Worm (Caenorhabditis elegans) whole organism, mixed stage, embryonic: ENCODE measurements around the gene F13B12.4.

Source experiments
- M03D4.4 ChIP-seq: sonication (generic microtip); optimal IDR thresholded peaks from 2 replicates; lab custom pipeline; 2017; ENCODE audit warnings: mild to moderate bottlenecking, missing genetic modification characterization, missing compliant biosample characterization
- bed-3 ChIP-seq: fragments of 200-800 bp; sonication (Bioruptor generic); optimal IDR thresholded peaks from 3 replicates; lab custom pipeline; 2018; ENCODE audit warnings: mild to moderate bottlenecking, missing genetic modification characterization, moderate library complexity, missing compliant biosample characterization
- blmp-1 ChIP-seq: fragments of 150-350 bp; optimal IDR thresholded peaks from 2 replicates; lab custom pipeline; 2014; ENCODE audit warnings: missing biosample characterization, missing genetic modification characterization
- ceh-39 ChIP-seq: fragments of 150-350 bp; optimal IDR thresholded peaks from 2 replicates; lab custom pipeline; 2014; ENCODE audit warnings: missing biosample characterization, missing genetic modification characterization
- ceh-83 ChIP-seq: fragments of 200-800 bp; sonication (Bioruptor generic); optimal IDR thresholded peaks from 2 replicates; lab custom pipeline; 2018; ENCODE audit warnings: mild to moderate bottlenecking, missing genetic modification characterization, missing compliant biosample characterization
- ces-1 ChIP-seq: fragments of 150-350 bp; optimal IDR thresholded peaks from 2 replicates; lab custom pipeline; 2014; ENCODE audit warnings: missing biosample characterization, missing genetic modification reagents, missing genetic modification characterization
- cnd-1 ChIP-seq: fragments of 200-800 bp; sonication (Bioruptor generic); optimal IDR thresholded peaks from 2 replicates; lab custom pipeline; 2018; ENCODE audit warnings: mild to moderate bottlenecking, missing genetic modification characterization, missing compliant biosample characterization
- drap-1 ChIP-seq: fragments of 200-800 bp; sonication (Bioruptor generic); optimal IDR thresholded peaks from 3 replicates; lab custom pipeline; 2018; ENCODE audit warnings: mild to moderate bottlenecking, missing genetic modification characterization, missing compliant biosample characterization
- elt-1 ChIP-seq: sonication (generic microtip); optimal IDR thresholded peaks from 2 replicates; lab custom pipeline; 2017; ENCODE audit warnings: missing genetic modification characterization, mild to moderate bottlenecking, missing compliant biosample characterization, antibody characterized with exemption, moderate library complexity, borderline replicate concordance; ENCODE audit not compliant: insufficient read depth
- elt-3 ChIP-seq: fragments of 150-350 bp; optimal IDR thresholded peaks from 2 replicates; lab custom pipeline; 2014; ENCODE audit warnings: missing biosample characterization, missing genetic modification characterization
- flh-1 ChIP-seq: fragments of 200-800 bp; sonication (Bioruptor generic); optimal IDR thresholded peaks from 2 replicates; lab custom pipeline; 2018; ENCODE audit warnings: mild to moderate bottlenecking, missing genetic modification characterization, moderate library complexity, missing compliant biosample characterization
- ham-2 ChIP-seq: fragments of 200-800 bp; sonication (Bioruptor generic); optimal IDR thresholded peaks from 2 replicates; lab custom pipeline; 2018; ENCODE audit warnings: mild to moderate bottlenecking, missing genetic modification characterization, missing compliant biosample characterization
- hlh-1 ChIP-seq: fragments of 150-350 bp; optimal IDR thresholded peaks from 2 replicates; lab custom pipeline; 2014; ENCODE audit warnings: missing biosample characterization, missing genetic modification reagents, missing genetic modification characterization
- lin-13 ChIP-seq: fragments of 150-350 bp; optimal IDR thresholded peaks from 2 replicates; lab custom pipeline; 2014; ENCODE audit warnings: missing biosample characterization, missing genetic modification characterization
- lsy-2 ChIP-seq: fragments of 150-350 bp; optimal IDR thresholded peaks from 2 replicates; lab custom pipeline; 2014; ENCODE audit warnings: missing biosample characterization, missing genetic modification characterization
- mab-5 ChIP-seq: fragments of 150-350 bp; optimal IDR thresholded peaks from 2 replicates; lab custom pipeline; 2014; ENCODE audit warnings: missing biosample characterization, missing genetic modification characterization
- mep-1 ChIP-seq: fragments of 150-350 bp; optimal IDR thresholded peaks from 2 replicates; lab custom pipeline; 2017; ENCODE audit warnings: missing biosample characterization, missing genetic modification reagents, missing genetic modification characterization, inconsistent platforms
- nhr-12 ChIP-seq: fragments of 150-350 bp; optimal IDR thresholded peaks from 2 replicates; lab custom pipeline; 2014; ENCODE audit warnings: missing biosample characterization, missing genetic modification characterization
- nhr-2 ChIP-seq: fragments of 150-350 bp; optimal IDR thresholded peaks from 2 replicates; lab custom pipeline; 2014; ENCODE audit warnings: missing biosample characterization, missing genetic modification characterization
- nhr-237 ChIP-seq: fragments of 150-350 bp; optimal IDR thresholded peaks from 2 replicates; lab custom pipeline; 2014; ENCODE audit warnings: missing biosample characterization, missing genetic modification characterization
- nhr-28 ChIP-seq: fragments of 150-350 bp; optimal IDR thresholded peaks from 2 replicates; lab custom pipeline; 2014; ENCODE audit warnings: missing biosample characterization, missing genetic modification characterization
- nhr-76 ChIP-seq: sonication (generic microtip); optimal IDR thresholded peaks from 2 replicates; lab custom pipeline; 2017; ENCODE audit warnings: missing biosample characterization, missing genetic modification characterization
- pha-4 ChIP-seq: fragments of 150-350 bp; optimal IDR thresholded peaks from 2 replicates; lab custom pipeline; 2018; ENCODE audit warnings: missing biosample characterization, missing genetic modification reagents, missing genetic modification characterization
- sem-2 ChIP-seq: fragments of 200-800 bp; sonication (Bioruptor generic); optimal IDR thresholded peaks from 2 replicates; lab custom pipeline; 2018; ENCODE audit warnings: mild to moderate bottlenecking, missing genetic modification characterization, missing compliant biosample characterization
- snpc-4 ChIP-seq: fragments of 150-350 bp; optimal IDR thresholded peaks from 2 replicates; lab custom pipeline; 2014; ENCODE audit warnings: missing biosample characterization, missing genetic modification characterization
- sptf-1 ChIP-seq: sonication (generic microtip); optimal IDR thresholded peaks from 2 replicates; lab custom pipeline; 2017; ENCODE audit warnings: mild to moderate bottlenecking, missing genetic modification characterization, moderate library complexity, missing compliant biosample characterization
- tbx-8 ChIP-seq: fragments of 200-800 bp; sonication (Bioruptor generic); optimal IDR thresholded peaks from 2 replicates; lab custom pipeline; 2018; ENCODE audit warnings: mild to moderate bottlenecking, missing genetic modification characterization, moderate library complexity, missing compliant biosample characterization
- unc-120 ChIP-seq: sonication (generic microtip); optimal IDR thresholded peaks from 2 replicates; lab custom pipeline; 2017; ENCODE audit warnings: missing genetic modification characterization, missing compliant biosample characterization; ENCODE audit not compliant: poor library complexity, severe bottlenecking
- unc-39 ChIP-seq: fragments of 150-350 bp; optimal IDR thresholded peaks from 2 replicates; lab custom pipeline; 2014; ENCODE audit warnings: missing biosample characterization, missing genetic modification characterization
- unc-62 ChIP-seq: fragments of 150-350 bp; optimal IDR thresholded peaks from 2 replicates; lab custom pipeline; 2014; ENCODE audit warnings: missing biosample characterization, missing genetic modification reagents, missing genetic modification characterization
- zip-8 ChIP-seq: fragments of 150-350 bp; optimal IDR thresholded peaks from 2 replicates; lab custom pipeline; 2014; ENCODE audit warnings: missing biosample characterization, missing genetic modification characterization
- ztf-11 ChIP-seq: fragments of 150-350 bp; optimal IDR thresholded peaks from 2 replicates; lab custom pipeline; 2014; ENCODE audit warnings: missing biosample characterization, missing genetic modification characterization

The F13B12.4 gene

ce11 chrIV:10449799-10450198, at the start of gene F13B12.4:
F13B12.4 (minus strand) TSS chrIV:10449899.
- TF ChIP-seq elt-3 (tag; lab: Kevin White, UChicago) (no peak), ceh-39 (tag; lab: Kevin White, UChicago) (no peak), hlh-1 (tag; lab: Kevin White, UChicago) (no peak), drap-1 (GFP tag; lab: Kevin White, UChicago) (no peak), nhr-76 (tag; lab: Kevin White, UChicago) (no peak)
- TF ChIP-seq, all 35 proteins: peak for 0

- TF ChIP-seq bed-3 (GFP tag; lab: Kevin White, UChicago) (no peak), elt-3 (tag; lab: Kevin White, UChicago) (no peak), flh-1 (GFP tag; lab: Kevin White, UChicago) (no peak), nhr-237 (tag; lab: Kevin White, UChicago) (no peak), M03D4.4 (no peak), ham-2 (GFP tag; lab: Kevin White, UChicago) (no peak), lin-13 (tag; lab: Kevin White, UChicago) (no peak), hlh-1 (tag; lab: Kevin White, UChicago) (no peak), nhr-28 (no peak), sptf-1 (tag; lab: Kevin White, UChicago) (no peak), unc-39 (tag; lab: Kevin White, UChicago) (no peak), lsy-2 (tag; lab: Kevin White, UChicago) (no peak)
These were observed 48.7 kb upstream of the F13B12.4 start for ce11 chrIV:10498401-10498800.

ce11 chrIV:10489409-10489808, 39.7 kb upstream of the F13B12.4 start:
- TF ChIP-seq blmp-1 (tag; lab: Kevin White, UChicago) = no peak
- no peak for TF ChIP-seq snpc-4 (tag; lab: Kevin White, UChicago)
- TF ChIP-seq ztf-11 (tag; lab: Kevin White, UChicago) = no peak
- no peak for TF ChIP-seq tbx-8
- no peak for TF ChIP-seq M03D4.4
- TF ChIP-seq ham-2 (GFP tag; lab: Kevin White, UChicago) = no peak
- TF ChIP-seq ces-1 (GFP tag; lab: Kevin White, UChicago) = no peak
- TF ChIP-seq drap-1 (GFP tag; lab: Kevin White, UChicago) = no peak
- no peak for TF ChIP-seq bed-3 (GFP tag; lab: Kevin White, UChicago)
- no peak for TF ChIP-seq zip-8 (tag; lab: Kevin White, UChicago)
- no peak for TF ChIP-seq elt-3 (tag; lab: Kevin White, UChicago)
- TF ChIP-seq ceh-39 (tag; lab: Kevin White, UChicago) = no peak
- no peak for TF ChIP-seq mab-5 (tag; lab: Kevin White, UChicago)
- TF ChIP-seq nhr-12 (tag; lab: Kevin White, UChicago) = no peak
- TF ChIP-seq pha-4 = no peak
- TF ChIP-seq nhr-2 (tag; lab: Kevin White, UChicago) = no peak
- no peak for TF ChIP-seq mep-1 (tag; lab: Kevin White, UChicago)
- no peak for TF ChIP-seq sem-2 (GFP tag; lab: Kevin White, UChicago)
- no peak for TF ChIP-seq cnd-1 (tag; lab: Kevin White, UChicago)

- TF ChIP-seq bed-3 (GFP tag; lab: Kevin White, UChicago) = no peak
- peak; percentile 33 for TF ChIP-seq lin-13 (tag; lab: Kevin White, UChicago)
- TF ChIP-seq hlh-1 (tag; lab: Kevin White, UChicago) = no peak
- no peak for TF ChIP-seq unc-120
- peak; percentile 39 for TF ChIP-seq ces-1 (GFP tag; lab: Kevin White, UChicago)
- TF ChIP-seq pha-4 = peak; percentile 25
- TF ChIP-seq mep-1 (tag; lab: Kevin White, UChicago) = peak; percentile 24
- TF ChIP-seq cnd-1 (tag; lab: Kevin White, UChicago) = peak; percentile 36
- no peak for TF ChIP-seq snpc-4 (tag; lab: Kevin White, UChicago)
- TF ChIP-seq M03D4.4 = peak; percentile 22
- TF ChIP-seq elt-1 (tag; lab: Kevin White, UChicago) = no peak
- no peak for TF ChIP-seq nhr-2 (tag; lab: Kevin White, UChicago)
- TF ChIP-seq sptf-1 (tag; lab: Kevin White, UChicago) = peak; percentile 54
- no peak for TF ChIP-seq nhr-76 (tag; lab: Kevin White, UChicago)
- no peak for TF ChIP-seq mab-5 (tag; lab: Kevin White, UChicago)
These were observed 34.0 kb upstream of the F13B12.4 start, which contains the start of the genes F01D4.5 and ced-5 for ce11 chrIV:10483607-10484117. F01D4.5 (minus strand) TSS chrIV:10483657. ced-5 (plus strand) TSS chrIV:10484110.

ce11 chrIV:10482585-10482984, 32.9 kb upstream of the F13B12.4 start:
- TF ChIP-seq ceh-83 (no peak), elt-3 (tag; lab: Kevin White, UChicago) (no peak), blmp-1 (tag; lab: Kevin White, UChicago) (no peak), nhr-28 (no peak), unc-62 (no peak), lin-13 (tag; lab: Kevin White, UChicago) (no peak), ztf-11 (tag; lab: Kevin White, UChicago) (no peak), nhr-12 (tag; lab: Kevin White, UChicago) (no peak)
